Worm (Caenorhabditis elegans) whole organism, L4/young adult: Measurements from ENCODE around the gene irg-7.

Experiments
- W03F9.2 ChIP-seq: fragments of 150-350 bp; optimal IDR thresholded peaks from 2 replicates; lab custom pipeline; 2014; ENCODE audit warnings: missing biosample characterization, missing genetic modification characterization
- dao-5 ChIP-seq: sonication (generic microtip); optimal IDR thresholded peaks from 2 replicates; lab custom pipeline; 2016; ENCODE audit warnings: missing genotype, missing genetic modification characterization, moderate library complexity, missing compliant biosample characterization
- him-1 ChIP-seq: sonication (generic microtip); optimal IDR thresholded peaks from 2 replicates; lab custom pipeline; 2016; ENCODE audit warnings: missing genotype, missing genetic modification reagents, missing genetic modification characterization, missing compliant biosample characterization

- TF ChIP-seq dao-5 (tag; lab: Kevin White, UChicago) = no peak
- no peak for TF ChIP-seq W03F9.2
- no peak for TF ChIP-seq him-1 (tag; lab: Kevin White, UChicago)
These were observed 53.2 kb downstream of the irg-7 start for ce11 chrX:3190193-3190592.
